Fruit fly (Drosophila melanogaster): ENCODE results near the gene CG1636.

- TF ChIP-seq CG1024 (GFP tag; IDR thresholded peaks at IDR 0.05) (no peak), CG4328 (GFP tag; optimal IDR thresholded peaks at IDR 0.05) (no peak), fd3F (GFP tag; optimal IDR thresholded peaks at IDR 0.05) (no peak), Stat92E (GFP tag; optimal IDR thresholded peaks at IDR 0.05) (no peak), Gug (GFP tag; IDR thresholded peaks at IDR 0.05) (no peak; the same call in 3 of the 4 replicates), sob (GFP tag; IDR thresholded peaks at IDR 0.05) (peak; percentile 52; the same call in 1 of the 2 replicates)
These were observed 40.0 kb upstream of the CG1636 start for dm6 chrX:8233167-8233566.
